Fruit fly (Drosophila melanogaster): ENCODE results near the gene Meics.
A peak's percentile ranks its signal among the peaks of the same experiment; 100 is the strongest.

The Meics gene

DNA sequence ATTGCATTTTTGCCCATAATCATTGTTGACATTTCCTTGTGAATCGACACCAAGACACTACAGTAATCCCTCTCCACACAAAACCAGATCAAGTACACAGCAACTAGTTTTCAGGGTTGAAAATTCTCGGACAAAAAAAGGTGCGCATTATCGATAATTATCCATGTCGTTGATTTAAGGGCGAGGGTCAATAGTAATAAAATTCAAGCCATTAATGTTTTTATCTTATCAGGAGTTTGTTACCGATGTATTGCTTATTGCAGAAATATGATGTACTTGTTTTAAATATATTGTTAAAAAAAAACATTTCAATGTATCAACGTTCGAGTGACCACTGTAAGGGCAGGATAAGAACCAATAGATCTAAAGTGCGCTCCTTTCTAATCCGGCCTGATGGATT lies 45.7 kb downstream of the Meics start:
- TF ChIP-seq HLH106 (tag; optimal IDR thresholded peaks at IDR 0.05) (peak; percentile 21), brk (GFP tag; optimal IDR thresholded peaks at IDR 0.05) (no peak), ey (GFP tag; optimal IDR thresholded peaks at IDR 0.05) (peak; percentile 33), Hnf4 (GFP tag; optimal IDR thresholded peaks at IDR 0.05) (no peak), foxo (GFP tag; optimal IDR thresholded peaks at IDR 0.05) (no peak), Sp1 (GFP tag; optimal IDR thresholded peaks at IDR 0.05) (no peak), h (GFP tag; optimal IDR thresholded peaks at IDR 0.05) (peak; percentile 13), Abd-B (GFP tag; optimal IDR thresholded peaks at IDR 0.05) (no peak), N (GFP tag; optimal IDR thresholded peaks at IDR 0.05) (no peak), br (GFP tag; optimal IDR thresholded peaks at IDR 0.05) (no peak), dmrt93B (GFP tag; optimal IDR thresholded peaks at IDR 0.05) (no peak), woc (GFP tag; optimal IDR thresholded peaks at IDR 0.05) (no peak), lola (GFP tag; optimal IDR thresholded peaks at IDR 0.05) (no peak), Dfd (GFP tag; optimal IDR thresholded peaks at IDR 0.05) (no peak), Dif (GFP tag; optimal IDR thresholded peaks at IDR 0.05; ENCODE audit: partially characterized antibody) (no peak), Mio (GFP tag; optimal IDR thresholded peaks at IDR 0.05) (no peak), sage (GFP tag; optimal IDR thresholded peaks at IDR 0.05) (no peak), dl (GFP tag; optimal IDR thresholded peaks at IDR 0.05; ENCODE audit: insufficient read depth in 1 of 2, partially characterized antibody in 2 of 2) (no peak), Hr83 (GFP tag; optimal IDR thresholded peaks at IDR 0.05; ENCODE audit: poor library complexity, severe bottlenecking) (no peak), CG9705 (GFP tag; optimal IDR thresholded peaks at IDR 0.05) (no peak)

DNA sequence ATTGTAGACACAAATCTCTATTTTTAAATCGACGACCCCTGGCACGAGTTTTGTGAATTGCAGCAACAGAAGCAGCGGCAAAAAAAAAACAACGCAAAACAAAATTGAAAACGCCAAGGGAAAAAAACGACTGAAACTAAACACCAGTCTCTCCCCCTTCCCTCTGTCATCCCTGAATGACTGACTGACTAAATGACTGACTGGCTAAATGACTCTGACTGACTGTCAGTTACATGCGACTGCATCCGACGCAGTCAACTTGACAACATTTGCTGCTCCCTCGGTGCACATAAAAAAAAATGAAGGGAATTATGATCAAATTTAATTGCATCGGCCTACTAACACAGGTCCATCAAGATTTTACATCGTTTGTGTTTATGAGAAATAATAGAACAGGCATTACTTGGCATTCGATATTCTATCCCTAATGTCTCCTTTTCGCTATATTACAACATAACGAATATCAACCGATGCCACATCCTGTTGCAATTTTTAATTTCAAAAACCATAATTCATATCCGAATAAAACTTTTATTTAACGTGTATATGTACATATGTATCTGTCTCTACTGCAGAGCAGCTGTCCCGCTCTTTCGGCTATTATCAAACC lies 46.8 kb downstream of the Meics start:
- peak; percentile 21 for TF ChIP-seq ey (GFP tag; optimal IDR thresholded peaks at IDR 0.05)
- TF ChIP-seq Sp1 (GFP tag; optimal IDR thresholded peaks at IDR 0.05): no peak
- TF ChIP-seq jim (GFP tag; optimal IDR thresholded peaks at IDR 0.05): no peak
- TF ChIP-seq brk (GFP tag; optimal IDR thresholded peaks at IDR 0.05): no peak
- TF ChIP-seq N (GFP tag; optimal IDR thresholded peaks at IDR 0.05): no peak
- no peak for TF ChIP-seq Mio (GFP tag; optimal IDR thresholded peaks at IDR 0.05)
- TF ChIP-seq psq (GFP tag; optimal IDR thresholded peaks at IDR 0.05): no peak
- peak in 1 of 2 experiments; percentile 7 for TF ChIP-seq foxo (GFP tag; optimal IDR thresholded peaks at IDR 0.05)
- TF ChIP-seq Jra (GFP tag; optimal IDR thresholded peaks at IDR 0.05): no peak
- no peak for TF ChIP-seq CrebA (GFP tag; optimal IDR thresholded peaks at IDR 0.05; ENCODE audit: borderline replicate concordance)
- no peak for TF ChIP-seq sage (GFP tag; optimal IDR thresholded peaks at IDR 0.05)
- peak; percentile 36 for TF ChIP-seq fru (GFP tag; optimal IDR thresholded peaks at IDR 0.05)
- no peak for TF ChIP-seq sv (GFP tag; optimal IDR thresholded peaks at IDR 0.05)
- no peak for TF ChIP-seq OdsH (GFP tag; optimal IDR thresholded peaks at IDR 0.05)
- peak; percentile 32 for TF ChIP-seq h (GFP tag; optimal IDR thresholded peaks at IDR 0.05)

DNA sequence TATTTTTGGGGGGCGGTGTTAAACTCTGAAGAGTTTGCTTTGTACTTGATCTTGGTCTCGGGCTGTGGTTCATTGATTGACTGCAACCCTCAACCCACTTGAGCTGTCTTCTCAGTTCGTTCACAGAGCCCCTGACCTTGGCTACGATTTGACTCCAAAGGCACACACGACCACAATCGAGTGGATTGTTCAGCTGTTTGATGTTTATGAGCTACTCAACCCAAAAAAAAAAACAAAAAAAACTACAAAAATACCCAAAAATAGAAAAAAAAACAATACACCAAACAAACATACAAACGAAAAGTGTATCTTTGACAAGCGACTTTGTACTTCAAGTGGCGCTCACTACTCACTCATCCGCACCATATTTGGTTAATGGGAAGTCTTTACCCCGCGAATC lies 49.9 kb downstream of the Meics start:
- no peak for TF ChIP-seq HLH106 (tag; optimal IDR thresholded peaks at IDR 0.05)
- no peak for TF ChIP-seq Myc (optimal IDR thresholded peaks at IDR 0.05)
- TF ChIP-seq usp (GFP tag; optimal IDR thresholded peaks at IDR 0.05): no peak
- TF ChIP-seq CG9705 (GFP tag; optimal IDR thresholded peaks at IDR 0.05): no peak
- no peak for TF ChIP-seq Jra (GFP tag; optimal IDR thresholded peaks at IDR 0.05)
- no peak for TF ChIP-seq foxo (GFP tag; optimal IDR thresholded peaks at IDR 0.05)
- TF ChIP-seq Hnf4 (GFP tag; optimal IDR thresholded peaks at IDR 0.05): no peak
- no peak for TF ChIP-seq h (GFP tag; optimal IDR thresholded peaks at IDR 0.05)
- no peak for TF ChIP-seq pan (optimal IDR thresholded peaks at IDR 0.05)
- TF ChIP-seq jim (GFP tag; optimal IDR thresholded peaks at IDR 0.05): no peak
- TF ChIP-seq Vsx2 (GFP tag; optimal IDR thresholded peaks at IDR 0.05; ENCODE audit: partially characterized antibody): no peak
- TF ChIP-seq GATAd (GFP tag; optimal IDR thresholded peaks at IDR 0.05): no peak
- TF ChIP-seq sage (GFP tag; optimal IDR thresholded peaks at IDR 0.05): no peak
- no peak for TF ChIP-seq psq (GFP tag; optimal IDR thresholded peaks at IDR 0.05)
- no peak for TF ChIP-seq dl (GFP tag; optimal IDR thresholded peaks at IDR 0.05; ENCODE audit: insufficient read depth in 1 of 2, partially characterized antibody in 2 of 2)

- TF ChIP-seq rgr (GFP tag; optimal IDR thresholded peaks at IDR 0.05) (peak; percentile 36), Hr78 (GFP tag; optimal IDR thresholded peaks at IDR 0.05) (no peak)
These were observed 51.7 kb downstream of the Meics start for dm6 chr3L:13912777-13913176.
